Fruit fly (Drosophila melanogaster): ENCODE measurements around the gene Alp12.

Alp12 gene

DNA sequence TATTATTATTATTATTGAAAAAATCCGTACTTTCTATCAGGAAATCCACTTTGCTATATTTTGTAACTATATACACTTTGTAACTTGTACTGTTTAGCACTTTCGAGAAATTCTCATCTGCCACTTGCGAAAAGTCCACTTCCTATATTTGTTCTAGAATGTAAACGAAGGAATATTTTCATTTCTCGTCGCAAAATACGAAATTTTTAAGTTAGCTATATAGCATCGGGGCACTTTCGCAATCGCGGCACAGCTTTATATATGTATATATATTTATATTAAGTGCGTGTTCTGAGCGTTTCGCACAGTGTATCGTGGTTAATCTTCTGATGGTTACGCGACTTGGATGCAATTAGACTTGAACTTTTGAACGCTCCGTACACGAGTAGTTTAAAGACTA, 17.9 kb downstream of the Alp12 start, which contains the start of gene RanGAP:
RanGAP (plus strand) TSS at position 169 of the 400 bp plus-strand sequence.
- TF ChIP-seq CG7045 (GFP tag; optimal IDR thresholded peaks at IDR 0.05) (peak; percentile 10), tj (GFP tag; optimal IDR thresholded peaks at IDR 0.05) (no peak), kay (GFP tag; ENCODE audit: borderline replicate concordance) (peak; percentile 49), bab1 (GFP tag; optimal IDR thresholded peaks at IDR 0.05) (no peak), Crg-1 (GFP tag; optimal IDR thresholded peaks at IDR 0.05) (no peak), cic (GFP tag; optimal IDR thresholded peaks at IDR 0.05) (no peak)

DNA sequence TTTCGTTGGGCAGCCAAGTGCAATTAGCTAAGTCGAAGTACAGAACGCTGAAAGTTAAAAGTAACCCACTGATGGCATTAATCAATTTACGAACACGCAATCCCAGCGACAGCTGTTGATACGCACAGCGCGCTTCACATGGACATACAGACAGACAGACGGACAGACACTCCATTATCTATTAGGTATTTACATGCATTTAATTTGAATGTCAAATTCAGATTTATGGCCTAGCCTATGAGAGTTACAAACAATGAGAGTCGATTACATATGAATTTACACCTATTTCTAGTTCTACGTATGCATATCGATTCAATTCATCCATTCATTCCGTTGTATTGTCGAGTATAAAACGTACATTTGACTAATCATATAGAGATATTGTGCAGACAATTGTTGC, 18.8 kb downstream of the Alp12 start, which contains the start of gene CG10237:
CG10237 (minus strand) TSS at position 101 of the 400 bp plus-strand sequence.
- TF ChIP-seq CG12768 (GFP tag; optimal IDR thresholded peaks at IDR 0.05) (peak; percentile 60), CG7045 (GFP tag; optimal IDR thresholded peaks at IDR 0.05) (no peak)

DNA sequence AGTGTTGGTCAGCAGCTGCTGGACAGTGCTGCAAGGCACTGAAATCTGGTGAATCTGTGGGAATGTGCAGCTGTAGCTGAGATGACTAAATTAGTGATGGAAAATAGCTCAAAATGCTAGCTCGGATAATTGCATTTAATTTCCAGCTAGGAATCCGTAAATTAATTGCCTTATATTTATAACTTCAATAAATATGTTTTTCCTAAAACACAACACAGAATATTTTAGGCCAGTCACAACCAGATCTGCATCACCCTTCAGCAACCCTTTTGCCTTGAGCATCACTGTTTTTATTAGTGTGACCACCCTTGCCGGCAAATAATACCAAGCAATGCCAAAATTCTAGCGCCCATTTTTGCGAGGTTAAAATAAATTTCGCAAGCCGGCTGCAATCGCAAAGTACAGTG, 20.9 kb downstream of the Alp12 start, which contains the start of gene Hs2st:
Hs2st (minus strand) TSS at position 17 of the 407 bp plus-strand sequence.
- TF ChIP-seq Hr96 (GFP tag; optimal IDR thresholded peaks at IDR 0.05) (peak; percentile 96), cic (GFP tag; optimal IDR thresholded peaks at IDR 0.05) (peak; percentile 79), pad (GFP tag; optimal IDR thresholded peaks at IDR 0.05) (peak; percentile 88), Mnt (GFP tag; optimal IDR thresholded peaks at IDR 0.05) (peak; percentile 91), Crg-1 (GFP tag; optimal IDR thresholded peaks at IDR 0.05) (peak; percentile 98), tj (GFP tag; optimal IDR thresholded peaks at IDR 0.05) (peak; percentile 94), CG5204 (GFP tag; optimal IDR thresholded peaks at IDR 0.05) (peak; percentile 96), CG14711 (tag; optimal IDR thresholded peaks at IDR 0.05) (peak; percentile 96), ovo (GFP tag; optimal IDR thresholded peaks at IDR 0.05) (peak; percentile 92), Clk (GFP tag; optimal IDR thresholded peaks at IDR 0.05) (peak; percentile 96), toe (GFP tag; optimal IDR thresholded peaks at IDR 0.05) (peak; percentile 98), CG12768 (GFP tag; optimal IDR thresholded peaks at IDR 0.05) (peak; percentile 95), CG11617 (GFP tag; optimal IDR thresholded peaks at IDR 0.05) (peak; percentile 95), cnc (optimal IDR thresholded peaks at IDR 0.05) (no peak), CG7101 (tag; optimal IDR thresholded peaks at IDR 0.05) (peak; percentile 92), CG33017 (tag; optimal IDR thresholded peaks at IDR 0.05) (peak; percentile 85), kay (GFP tag; ENCODE audit: borderline replicate concordance) (no peak), CG7045 (GFP tag; optimal IDR thresholded peaks at IDR 0.05) (peak; percentile 90), bab1 (GFP tag; optimal IDR thresholded peaks at IDR 0.05) (peak; percentile 91), CG1620 (GFP tag; optimal IDR thresholded peaks at IDR 0.05) (peak; percentile 98)

DNA sequence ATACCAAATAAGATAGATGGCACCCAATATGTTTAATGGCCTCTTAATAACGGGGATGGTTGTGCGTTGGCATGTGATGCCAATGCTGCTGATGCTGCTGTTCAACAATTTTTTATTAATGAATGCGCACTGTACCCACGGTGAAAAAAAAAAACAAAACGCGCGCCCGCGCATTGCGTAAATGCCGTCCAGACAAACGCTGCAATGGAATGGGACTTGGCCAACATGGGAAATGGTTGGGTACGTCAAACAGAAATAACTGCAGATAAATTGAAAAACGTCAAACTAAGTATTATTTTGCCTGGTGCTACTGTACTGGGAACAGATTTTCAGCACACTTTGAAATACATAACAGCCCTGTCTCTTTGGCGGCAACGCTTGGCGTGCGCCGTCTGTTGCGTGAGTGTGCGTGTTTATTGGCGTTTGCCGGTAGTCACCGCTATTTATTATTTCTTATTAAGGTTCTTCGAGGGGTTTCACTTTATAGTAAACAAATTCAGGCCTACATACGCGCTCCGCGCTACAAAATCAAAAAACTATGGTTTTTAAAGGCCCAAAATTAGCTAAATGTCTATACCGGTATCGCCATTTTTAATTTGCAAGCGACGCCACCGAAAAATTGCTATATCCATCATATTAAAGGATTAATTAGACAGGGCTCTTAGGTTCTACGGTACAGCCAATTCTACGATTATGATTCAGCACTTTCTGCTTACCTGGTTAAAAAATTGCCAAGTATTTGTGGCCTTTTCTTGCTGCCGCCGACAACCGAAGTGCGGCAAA, 28.9 kb downstream of the Alp12 start:
- TF ChIP-seq toe (GFP tag; optimal IDR thresholded peaks at IDR 0.05) (no peak), CG7101 (tag; optimal IDR thresholded peaks at IDR 0.05) (no peak), Mnt (GFP tag; optimal IDR thresholded peaks at IDR 0.05) (peak; percentile 67), tj (GFP tag; optimal IDR thresholded peaks at IDR 0.05) (peak; percentile 52), Clk (GFP tag; optimal IDR thresholded peaks at IDR 0.05) (no peak), cic (GFP tag; optimal IDR thresholded peaks at IDR 0.05) (peak; percentile 16), CG14711 (tag; optimal IDR thresholded peaks at IDR 0.05) (peak; percentile 20)

DNA sequence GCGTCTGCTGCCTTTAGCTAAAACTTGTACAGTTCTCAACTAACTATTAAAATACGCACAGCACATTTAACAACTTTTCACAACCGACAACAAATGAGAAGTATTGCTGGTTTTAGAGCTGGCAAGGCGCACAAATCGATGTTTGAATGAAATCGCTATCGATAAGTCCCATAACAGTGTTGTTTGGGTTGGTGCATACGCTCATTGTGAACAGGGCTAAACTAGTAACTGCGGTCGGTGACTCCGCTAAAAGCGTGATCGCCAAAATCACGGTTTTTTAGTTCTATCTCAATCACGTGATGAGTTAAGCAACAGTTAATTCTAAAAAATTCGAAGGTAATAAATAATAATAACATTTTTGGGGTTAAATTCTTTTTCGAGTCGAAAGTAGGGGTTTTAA, 29.5 kb downstream of the Alp12 start, which contains the start of gene Top2:
Top2 (minus strand) TSS at position 110 of the 400 bp plus-strand sequence.
- TF ChIP-seq CG7045 (GFP tag; optimal IDR thresholded peaks at IDR 0.05) (no peak), CG12768 (GFP tag; optimal IDR thresholded peaks at IDR 0.05) (no peak), Crg-1 (GFP tag; optimal IDR thresholded peaks at IDR 0.05) (no peak), Clk (GFP tag; optimal IDR thresholded peaks at IDR 0.05) (no peak), CG7101 (tag; optimal IDR thresholded peaks at IDR 0.05) (peak; percentile 33), ovo (GFP tag; optimal IDR thresholded peaks at IDR 0.05) (no peak), CG33017 (tag; optimal IDR thresholded peaks at IDR 0.05) (no peak), CG14711 (tag; optimal IDR thresholded peaks at IDR 0.05) (peak; percentile 11), kay (GFP tag; ENCODE audit: borderline replicate concordance) (no peak), cnc (optimal IDR thresholded peaks at IDR 0.05) (no peak), CG5204 (GFP tag; optimal IDR thresholded peaks at IDR 0.05) (peak; percentile 26), pad (GFP tag; optimal IDR thresholded peaks at IDR 0.05) (peak; percentile 21), cic (GFP tag; optimal IDR thresholded peaks at IDR 0.05) (no peak), Hr96 (GFP tag; optimal IDR thresholded peaks at IDR 0.05) (no peak), bab1 (GFP tag; optimal IDR thresholded peaks at IDR 0.05) (peak; percentile 57), tj (GFP tag; optimal IDR thresholded peaks at IDR 0.05) (no peak), Mnt (GFP tag; optimal IDR thresholded peaks at IDR 0.05) (peak; percentile 59), toe (GFP tag; optimal IDR thresholded peaks at IDR 0.05) (peak; percentile 8), CG1620 (GFP tag; optimal IDR thresholded peaks at IDR 0.05) (peak; percentile 30), CG11617 (GFP tag; optimal IDR thresholded peaks at IDR 0.05) (no peak)

DNA sequence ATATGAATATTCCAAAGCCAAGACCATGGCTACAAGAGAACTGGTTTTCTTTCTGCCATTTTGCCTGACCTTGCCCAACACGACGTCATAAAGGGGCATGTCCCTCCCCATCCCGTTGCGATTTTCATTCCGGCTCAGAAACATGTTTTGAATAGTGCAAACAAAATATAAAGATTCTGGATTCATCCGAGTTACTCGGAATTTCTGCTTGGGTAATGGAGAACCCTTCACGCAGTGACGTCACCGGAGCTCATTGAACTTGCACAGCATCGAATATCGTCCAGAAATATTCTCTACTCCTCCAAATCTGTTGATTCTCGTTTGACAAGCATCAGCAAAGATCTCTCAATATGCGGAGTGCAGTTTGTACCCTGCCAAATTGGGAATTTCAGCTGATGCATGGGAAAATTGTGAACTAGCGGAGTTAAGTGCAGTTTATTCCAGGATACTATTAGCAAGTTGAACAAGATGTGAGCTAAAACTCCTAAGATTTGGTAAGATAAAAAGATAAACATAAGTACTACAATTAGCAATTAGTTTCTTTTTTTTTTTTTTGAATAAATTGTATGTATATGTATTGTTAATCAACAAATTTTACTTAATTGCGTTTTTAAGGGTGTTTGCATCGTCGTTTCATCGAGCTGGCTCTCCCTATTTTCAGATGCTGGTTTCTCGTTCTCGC, 30.4 kb downstream of the Alp12 start, which contains the start of gene CG10026:
CG10026 (plus strand) TSS at position 187 of the 682 bp plus-strand sequence.
- TF ChIP-seq CG5204 (GFP tag; optimal IDR thresholded peaks at IDR 0.05) (no peak), cic (GFP tag; optimal IDR thresholded peaks at IDR 0.05) (no peak), ovo (GFP tag; optimal IDR thresholded peaks at IDR 0.05) (no peak), tj (GFP tag; optimal IDR thresholded peaks at IDR 0.05) (peak; percentile 72), CG12768 (GFP tag; optimal IDR thresholded peaks at IDR 0.05) (peak; percentile 7), kay (GFP tag; ENCODE audit: borderline replicate concordance) (peak; percentile 52), Crg-1 (GFP tag; optimal IDR thresholded peaks at IDR 0.05) (no peak), bab1 (GFP tag; optimal IDR thresholded peaks at IDR 0.05) (no peak), CG14711 (tag; optimal IDR thresholded peaks at IDR 0.05) (no peak), Hr96 (GFP tag; optimal IDR thresholded peaks at IDR 0.05) (no peak), Mnt (GFP tag; optimal IDR thresholded peaks at IDR 0.05) (no peak), CG7045 (GFP tag; optimal IDR thresholded peaks at IDR 0.05) (no peak), Clk (GFP tag; optimal IDR thresholded peaks at IDR 0.05) (no peak), CG33017 (tag; optimal IDR thresholded peaks at IDR 0.05) (no peak), CG7101 (tag; optimal IDR thresholded peaks at IDR 0.05) (no peak), pad (GFP tag; optimal IDR thresholded peaks at IDR 0.05) (no peak), CG11617 (GFP tag; optimal IDR thresholded peaks at IDR 0.05) (no peak), cnc (optimal IDR thresholded peaks at IDR 0.05) (no peak), CG1620 (GFP tag; optimal IDR thresholded peaks at IDR 0.05) (no peak)

Measured in whole organism, adult.